Fruit fly (Drosophila melanogaster): ENCODE measurements around the gene CG13949.

DNA sequence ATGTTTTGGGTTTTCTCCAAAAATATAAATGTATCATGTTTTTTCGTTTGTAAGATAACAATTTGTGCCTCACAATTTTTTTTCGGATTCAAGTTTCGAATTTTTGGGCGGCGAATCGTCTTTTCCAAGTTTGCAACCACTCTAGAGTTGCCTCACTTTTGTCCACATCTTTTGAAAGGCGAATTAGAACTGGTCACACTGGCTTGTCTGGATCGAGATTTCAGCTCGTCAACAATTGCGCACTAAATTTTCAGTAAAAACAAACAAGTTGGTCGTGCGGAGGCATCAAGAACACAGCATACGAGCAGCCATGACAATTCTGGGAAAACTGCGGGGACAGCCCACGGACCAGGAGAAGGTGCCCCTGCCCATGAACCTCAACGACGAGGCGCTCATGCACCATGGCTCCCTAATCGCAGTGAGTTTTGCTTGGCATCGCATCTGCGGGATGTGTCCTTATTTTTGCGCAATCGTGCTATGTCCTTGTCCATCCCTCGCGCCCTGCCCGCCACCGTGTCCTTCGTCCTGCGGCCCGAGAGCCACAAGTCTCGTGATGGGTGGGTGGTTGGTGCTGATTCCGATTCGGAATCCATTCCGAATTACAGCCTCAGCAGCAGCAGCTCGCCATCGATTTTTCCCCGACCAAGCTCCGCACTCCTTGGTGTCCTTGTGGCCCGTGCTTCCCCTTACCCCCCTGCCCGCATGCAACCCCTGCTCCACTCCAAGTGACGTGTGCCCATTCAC lies 33.7 kb upstream of the CG13949 start, which contains the start of gene CG3662:
- no peak for TF ChIP-seq psq (optimal IDR thresholded peaks at IDR 0.05)
- no peak for TF ChIP-seq Sin3A (optimal IDR thresholded peaks at IDR 0.05)
- TF ChIP-seq h (optimal IDR thresholded peaks at IDR 0.05) = no peak
- TF ChIP-seq Myc (optimal IDR thresholded peaks at IDR 0.05) = no peak
- no peak for TF ChIP-seq ttk (optimal IDR thresholded peaks at IDR 0.05)

All from Kc167 (cell line).